Worm (Caenorhabditis elegans) whole organism, L3 larva: ENCODE data around the gene C41H7.2.

Experiments used
- egl-5 ChIP-seq: fragments of 150-350 bp; optimal IDR thresholded peaks from 2 replicates; lab custom pipeline; 2017; ENCODE audit warnings: missing biosample characterization, missing genetic modification reagents, missing genetic modification characterization, inconsistent platforms
- elt-3 ChIP-seq, 3 experiments: fragments of 150-350 bp in 1 of 3; sonication (generic microtip) in 2 of 3; optimal IDR thresholded peaks; 2 replicates in 2 of 3; 4 replicates in 1 of 3; lab custom pipeline; 2014 to 2017; ENCODE audit warnings: missing biosample characterization in 3 of 3, missing genetic modification characterization in 3 of 3
- fkh-10 ChIP-seq: sonication (generic microtip); optimal IDR thresholded peaks from 2 replicates; lab custom pipeline; 2017; ENCODE audit warnings: missing biosample characterization, missing genetic modification reagents, missing genetic modification characterization
- fos-1 ChIP-seq: fragments of 150-350 bp; optimal IDR thresholded peaks from 2 replicates; lab custom pipeline; 2014; ENCODE audit warnings: missing biosample characterization, missing genetic modification characterization
- jun-1 ChIP-seq: fragments of 150-350 bp; optimal IDR thresholded peaks from 2 replicates; lab custom pipeline; 2014; ENCODE audit warnings: missing biosample characterization, missing genetic modification reagents, missing genetic modification characterization
- nhr-237 ChIP-seq: fragments of 150-350 bp; optimal IDR thresholded peaks from 2 replicates; lab custom pipeline; 2014; ENCODE audit warnings: missing biosample characterization, missing genetic modification characterization
- nhr-28 ChIP-seq: fragments of 150-350 bp; optimal IDR thresholded peaks from 2 replicates; lab custom pipeline; 2014; ENCODE audit warnings: missing biosample characterization, missing genetic modification characterization
- pha-4 ChIP-seq: fragments of 150-350 bp; optimal IDR thresholded peaks from 2 replicates; lab custom pipeline; 2014; ENCODE audit warnings: missing biosample characterization, missing genetic modification reagents, missing genetic modification characterization
- pqm-1 ChIP-seq: fragments of 150-350 bp; optimal IDR thresholded peaks from 2 replicates; lab custom pipeline; 2017; ENCODE audit warnings: missing biosample characterization, missing genetic modification characterization, inconsistent platforms
- skn-1 ChIP-seq: fragments of 150-350 bp; optimal IDR thresholded peaks from 2 replicates; lab custom pipeline; 2014; ENCODE audit warnings: missing biosample characterization, missing genetic modification characterization
- snpc-4 ChIP-seq: fragments of 150-350 bp; optimal IDR thresholded peaks from 2 replicates; lab custom pipeline; 2014; ENCODE audit warnings: missing biosample characterization, missing genetic modification characterization
- unc-62 ChIP-seq: fragments of 150-350 bp; sonication (generic microtip); optimal IDR thresholded peaks from 4 replicates; lab custom pipeline; 2014; ENCODE audit warnings: missing biosample characterization, missing genetic modification reagents, missing genetic modification characterization

DNA sequence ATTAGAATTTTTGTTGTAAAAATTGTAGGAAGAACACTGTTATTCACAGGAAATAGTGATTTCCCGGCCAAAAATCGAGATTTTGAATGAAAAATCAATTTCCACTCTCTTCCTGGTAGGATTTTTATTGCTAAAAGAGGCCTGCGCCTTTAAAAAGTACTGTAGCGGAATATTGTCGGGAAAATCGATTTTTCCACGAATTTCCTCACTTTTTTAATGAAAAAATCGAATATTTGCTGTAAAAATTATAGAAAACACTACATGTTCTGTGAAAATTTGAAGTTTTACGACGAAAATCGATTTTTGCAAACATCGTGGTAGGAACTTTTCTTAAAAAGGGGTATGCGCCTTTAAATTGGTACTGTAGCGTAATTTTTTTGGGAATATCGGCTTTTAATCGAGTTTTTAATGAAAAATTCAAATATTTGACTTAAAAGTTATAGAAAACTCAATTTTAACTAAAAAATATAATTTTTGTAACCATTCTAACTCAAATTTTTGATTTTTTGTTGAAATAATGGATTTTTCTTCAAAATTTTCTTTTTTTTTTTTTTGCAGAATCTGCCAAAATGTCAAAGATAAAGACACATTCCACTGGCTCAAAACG lies 41.8 kb downstream of the C41H7.2 start, which contains the start of gene lin-8:
- TF ChIP-seq nhr-237 (tag; lab: Kevin White, UChicago) = no peak
- no peak for TF ChIP-seq egl-5
- TF ChIP-seq elt-3 (tag; optimal IDR thresholded peaks at IDR 0.05; lab: Kevin White, UChicago) = no peak
- no peak for TF ChIP-seq nhr-28 (tag; lab: Kevin White, UChicago)
- TF ChIP-seq unc-62 = no peak
- no peak for TF ChIP-seq pqm-1 (tag; lab: Kevin White, UChicago)
- TF ChIP-seq pha-4 (tag; lab: Kevin White, UChicago) = no peak
- no peak for TF ChIP-seq skn-1 (tag; lab: Kevin White, UChicago)
- TF ChIP-seq snpc-4 (tag; lab: Kevin White, UChicago) = no peak
- no peak for TF ChIP-seq jun-1
- TF ChIP-seq fkh-10 (GFP tag; lab: Kevin White, UChicago) = no peak
- no peak for TF ChIP-seq fos-1
